Worm (Caenorhabditis elegans): Measurements from ENCODE around the gene C33G8.13.

DNA sequence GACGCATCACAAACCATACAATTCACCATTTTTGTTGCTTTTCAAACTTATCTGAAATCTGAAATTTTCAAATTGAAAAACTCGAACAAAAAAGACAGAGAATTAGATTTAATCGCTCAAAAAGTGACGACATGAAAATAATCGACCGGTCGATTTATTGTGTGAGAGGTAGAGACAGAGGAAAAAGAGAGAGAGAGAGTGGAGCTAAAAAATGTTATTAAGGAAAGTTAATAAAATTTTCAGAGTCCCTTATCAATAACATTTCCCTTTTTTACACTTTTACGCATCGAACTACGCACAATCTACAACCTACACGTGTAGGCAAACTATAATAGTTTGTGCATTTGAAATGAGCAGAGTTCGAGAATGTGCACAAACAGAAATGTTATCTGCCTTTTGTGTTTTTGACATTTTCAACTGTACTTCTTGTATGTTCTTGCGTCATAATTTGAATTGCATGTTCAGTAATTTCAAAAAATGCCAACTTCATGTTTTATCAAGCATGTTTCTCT, 18.7 kb downstream of the C33G8.13 start, which contains the start of gene nhr-107:
- no peak for TF ChIP-seq ama-1 (optimal IDR thresholded peaks at IDR 0.05)
- no peak for TF ChIP-seq lin-38 (GFP tag; IDR thresholded peaks at IDR 0.05)
- TF ChIP-seq ZK337.2 (GFP tag; IDR thresholded peaks at IDR 0.05), result no peak
- no peak for TF ChIP-seq nhr-76 (tag; optimal IDR thresholded peaks at IDR 0.05)
- no peak for TF ChIP-seq nhr-237 (tag; optimal IDR thresholded peaks at IDR 0.05)
- TF ChIP-seq ceh-44 (GFP tag; IDR thresholded peaks at IDR 0.05), result no peak
- no peak for TF ChIP-seq unc-130 (GFP tag; optimal IDR thresholded peaks at IDR 0.05)

Measured in whole organism, L4 larva.